Fruit fly (Drosophila melanogaster): ENCODE data around the gene CG31278.

CG31278 gene

dm6 chr3R:10688835-10689234, 19.3 kb downstream of the CG31278 start:
- no peak for TF ChIP-seq bab1 (GFP tag; optimal IDR thresholded peaks at IDR 0.05)
- TF ChIP-seq Hr96 (GFP tag; optimal IDR thresholded peaks at IDR 0.05), result no peak
- no peak for TF ChIP-seq CG7101 (tag; optimal IDR thresholded peaks at IDR 0.05)
- TF ChIP-seq CG33017 (tag; optimal IDR thresholded peaks at IDR 0.05), result no peak
- no peak for TF ChIP-seq toe (GFP tag; optimal IDR thresholded peaks at IDR 0.05)
- no peak for TF ChIP-seq tj (GFP tag; optimal IDR thresholded peaks at IDR 0.05)
- no peak for TF ChIP-seq kay (GFP tag; ENCODE audit: borderline replicate concordance)
- no peak for TF ChIP-seq Mnt (GFP tag; optimal IDR thresholded peaks at IDR 0.05)
- TF ChIP-seq CG12768 (GFP tag; optimal IDR thresholded peaks at IDR 0.05), result no peak
- no peak for TF ChIP-seq Crg-1 (GFP tag; optimal IDR thresholded peaks at IDR 0.05)
- no peak for TF ChIP-seq CG1620 (GFP tag; optimal IDR thresholded peaks at IDR 0.05)
- no peak for TF ChIP-seq Clk (GFP tag; optimal IDR thresholded peaks at IDR 0.05)
- no peak for TF ChIP-seq CG11617 (GFP tag; optimal IDR thresholded peaks at IDR 0.05)
- TF ChIP-seq cic (GFP tag; optimal IDR thresholded peaks at IDR 0.05), result no peak
- no peak for TF ChIP-seq cnc (optimal IDR thresholded peaks at IDR 0.05)
- TF ChIP-seq CG14711 (tag; optimal IDR thresholded peaks at IDR 0.05), result no peak
- no peak for TF ChIP-seq CG7045 (GFP tag; optimal IDR thresholded peaks at IDR 0.05)
- TF ChIP-seq ovo (GFP tag; optimal IDR thresholded peaks at IDR 0.05), result no peak
- TF ChIP-seq CG5204 (GFP tag; optimal IDR thresholded peaks at IDR 0.05), result no peak

- no peak for TF ChIP-seq CG5204 (GFP tag; optimal IDR thresholded peaks at IDR 0.05)
- no peak for TF ChIP-seq CG7101 (tag; optimal IDR thresholded peaks at IDR 0.05)
- no peak for TF ChIP-seq Clk (GFP tag; optimal IDR thresholded peaks at IDR 0.05)
- no peak for TF ChIP-seq cnc (optimal IDR thresholded peaks at IDR 0.05)
- no peak for TF ChIP-seq tj (GFP tag; optimal IDR thresholded peaks at IDR 0.05)
- no peak for TF ChIP-seq ovo (GFP tag; optimal IDR thresholded peaks at IDR 0.05)
- no peak for TF ChIP-seq pad (GFP tag; optimal IDR thresholded peaks at IDR 0.05)
- no peak for TF ChIP-seq cic (GFP tag; optimal IDR thresholded peaks at IDR 0.05)
- TF ChIP-seq CG14711 (tag; optimal IDR thresholded peaks at IDR 0.05), result no peak
- no peak for TF ChIP-seq Crg-1 (GFP tag; optimal IDR thresholded peaks at IDR 0.05)
- no peak for TF ChIP-seq CG1620 (GFP tag; optimal IDR thresholded peaks at IDR 0.05)
- no peak for TF ChIP-seq toe (GFP tag; optimal IDR thresholded peaks at IDR 0.05)
- no peak for TF ChIP-seq CG33017 (tag; optimal IDR thresholded peaks at IDR 0.05)
- TF ChIP-seq CG12768 (GFP tag; optimal IDR thresholded peaks at IDR 0.05), result no peak
- TF ChIP-seq CG7045 (GFP tag; optimal IDR thresholded peaks at IDR 0.05), result no peak
Observed at dm6 chr3R:10688160-10688559, 20.0 kb downstream of the CG31278 start.

dm6 chr3R:10687312-10687711, 20.8 kb downstream of the CG31278 start:
- TF ChIP-seq CG33017 (tag; optimal IDR thresholded peaks at IDR 0.05), result no peak
- no peak for TF ChIP-seq Clk (GFP tag; optimal IDR thresholded peaks at IDR 0.05)
- TF ChIP-seq cic (GFP tag; optimal IDR thresholded peaks at IDR 0.05), result no peak
- no peak for TF ChIP-seq CG5204 (GFP tag; optimal IDR thresholded peaks at IDR 0.05)
- TF ChIP-seq kay (GFP tag; ENCODE audit: borderline replicate concordance), result no peak
- TF ChIP-seq cnc (optimal IDR thresholded peaks at IDR 0.05), result no peak
- no peak for TF ChIP-seq CG12768 (GFP tag; optimal IDR thresholded peaks at IDR 0.05)
- TF ChIP-seq Mnt (GFP tag; optimal IDR thresholded peaks at IDR 0.05), result no peak
- TF ChIP-seq CG7045 (GFP tag; optimal IDR thresholded peaks at IDR 0.05), result no peak
- no peak for TF ChIP-seq Crg-1 (GFP tag; optimal IDR thresholded peaks at IDR 0.05)
- no peak for TF ChIP-seq CG14711 (tag; optimal IDR thresholded peaks at IDR 0.05)
- no peak for TF ChIP-seq CG1620 (GFP tag; optimal IDR thresholded peaks at IDR 0.05)
- no peak for TF ChIP-seq Hr96 (GFP tag; optimal IDR thresholded peaks at IDR 0.05)
- TF ChIP-seq ovo (GFP tag; optimal IDR thresholded peaks at IDR 0.05), result no peak
- TF ChIP-seq CG7101 (tag; optimal IDR thresholded peaks at IDR 0.05), result no peak
- TF ChIP-seq pad (GFP tag; optimal IDR thresholded peaks at IDR 0.05), result no peak
- TF ChIP-seq bab1 (GFP tag; optimal IDR thresholded peaks at IDR 0.05), result no peak
- TF ChIP-seq CG11617 (GFP tag; optimal IDR thresholded peaks at IDR 0.05), result no peak
- TF ChIP-seq tj (GFP tag; optimal IDR thresholded peaks at IDR 0.05), result no peak
- TF ChIP-seq toe (GFP tag; optimal IDR thresholded peaks at IDR 0.05), result no peak

dm6 chr3R:10686307-10687094, 21.6 kb downstream of the CG31278 start, which contains the start of gene Skel:
Skel (plus strand) TSS chr3R:10686943.
- no peak for TF ChIP-seq tj (GFP tag; optimal IDR thresholded peaks at IDR 0.05)
- TF ChIP-seq toe (GFP tag; optimal IDR thresholded peaks at IDR 0.05), result no peak
- no peak for TF ChIP-seq CG7101 (tag; optimal IDR thresholded peaks at IDR 0.05)
- no peak for TF ChIP-seq Hr96 (GFP tag; optimal IDR thresholded peaks at IDR 0.05)
- TF ChIP-seq CG12768 (GFP tag; optimal IDR thresholded peaks at IDR 0.05), result no peak
- TF ChIP-seq CG14711 (tag; optimal IDR thresholded peaks at IDR 0.05), result no peak
- TF ChIP-seq CG11617 (GFP tag; optimal IDR thresholded peaks at IDR 0.05), result no peak
- TF ChIP-seq Mnt (GFP tag; optimal IDR thresholded peaks at IDR 0.05), result no peak

- TF ChIP-seq bab1 (GFP tag; optimal IDR thresholded peaks at IDR 0.05), result no peak
- no peak for TF ChIP-seq cic (GFP tag; optimal IDR thresholded peaks at IDR 0.05)
- no peak for TF ChIP-seq CG5204 (GFP tag; optimal IDR thresholded peaks at IDR 0.05)
- TF ChIP-seq CG7101 (tag; optimal IDR thresholded peaks at IDR 0.05), result no peak
- no peak for TF ChIP-seq CG33017 (tag; optimal IDR thresholded peaks at IDR 0.05)
- TF ChIP-seq CG7045 (GFP tag; optimal IDR thresholded peaks at IDR 0.05), result no peak
- no peak for TF ChIP-seq CG1620 (GFP tag; optimal IDR thresholded peaks at IDR 0.05)
- no peak for TF ChIP-seq toe (GFP tag; optimal IDR thresholded peaks at IDR 0.05)
- TF ChIP-seq CG14711 (tag; optimal IDR thresholded peaks at IDR 0.05), result no peak
- TF ChIP-seq Mnt (GFP tag; optimal IDR thresholded peaks at IDR 0.05), result no peak
- TF ChIP-seq CG12768 (GFP tag; optimal IDR thresholded peaks at IDR 0.05), result no peak
- TF ChIP-seq pad (GFP tag; optimal IDR thresholded peaks at IDR 0.05), result no peak
- no peak for TF ChIP-seq CG11617 (GFP tag; optimal IDR thresholded peaks at IDR 0.05)
- TF ChIP-seq Hr96 (GFP tag; optimal IDR thresholded peaks at IDR 0.05), result no peak
- TF ChIP-seq tj (GFP tag; optimal IDR thresholded peaks at IDR 0.05), result no peak
- TF ChIP-seq cnc (optimal IDR thresholded peaks at IDR 0.05), result no peak
- TF ChIP-seq ovo (GFP tag; optimal IDR thresholded peaks at IDR 0.05), result no peak
- TF ChIP-seq kay (GFP tag; ENCODE audit: borderline replicate concordance), result no peak
Observed at dm6 chr3R:10684284-10684683, 23.9 kb downstream of the CG31278 start.

All from whole organism, adult.